Worm (Caenorhabditis elegans): ENCODE results near the gene Y57G11C.28.

Y57G11C.28 gene

ce11 chrIV:14894339-14894738 is 35.2 kb upstream of the Y57G11C.28 start:
- TF ChIP-seq ham-2 (GFP tag; optimal IDR thresholded peaks at IDR 0.05) (no peak), cnd-1 (tag; optimal IDR thresholded peaks at IDR 0.05) (no peak), ceh-43 (GFP tag; optimal IDR thresholded peaks at IDR 0.05) (no peak), snpc-4 (tag; optimal IDR thresholded peaks at IDR 0.05) (no peak), elt-1 (tag; optimal IDR thresholded peaks at IDR 0.05; ENCODE audit: borderline replicate concordance, insufficient read depth) (no peak), elt-3 (tag; optimal IDR thresholded peaks at IDR 0.05) (no peak), flh-1 (GFP tag; optimal IDR thresholded peaks at IDR 0.05) (no peak), hlh-1 (tag; optimal IDR thresholded peaks at IDR 0.05) (no peak)

DNA sequence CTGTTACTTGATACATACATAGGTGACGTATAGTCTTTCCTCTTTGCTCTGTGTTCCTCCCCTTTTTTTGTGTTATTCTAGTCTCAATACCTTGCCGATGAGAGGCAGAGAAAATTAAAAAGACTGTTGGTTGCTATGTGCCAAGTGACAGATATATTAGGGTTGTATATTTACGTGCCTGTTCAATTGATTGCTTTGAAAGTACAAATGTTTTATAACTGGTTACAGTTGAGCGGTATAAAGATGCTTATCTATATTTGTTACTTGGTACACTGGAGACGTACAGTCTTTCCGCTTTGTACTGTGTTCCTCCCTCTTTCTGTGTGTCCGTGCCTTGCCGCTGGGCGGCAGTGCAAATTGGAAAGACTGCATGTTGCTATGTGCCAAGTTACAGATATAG is 26.3 kb upstream of the Y57G11C.28 start:
- TF ChIP-seq lin-13 (tag; optimal IDR thresholded peaks at IDR 0.05) = no peak
- TF ChIP-seq sem-2 (GFP tag; optimal IDR thresholded peaks at IDR 0.05) = no peak
- no peak for TF ChIP-seq lsy-2 (tag; optimal IDR thresholded peaks at IDR 0.05)
- no peak for TF ChIP-seq nhr-28 (tag; optimal IDR thresholded peaks at IDR 0.05)
- TF ChIP-seq unc-120 (tag; optimal IDR thresholded peaks at IDR 0.05; ENCODE audit: poor library complexity, severe bottlenecking) = no peak
- no peak for TF ChIP-seq blmp-1 (tag; optimal IDR thresholded peaks at IDR 0.05)
- TF ChIP-seq snpc-4 (tag; optimal IDR thresholded peaks at IDR 0.05) = no peak
- no peak for TF ChIP-seq sptf-1 (tag; optimal IDR thresholded peaks at IDR 0.05)
- TF ChIP-seq drap-1 (GFP tag; optimal IDR thresholded peaks at IDR 0.05) = no peak
- TF ChIP-seq tbx-8 (GFP tag; optimal IDR thresholded peaks at IDR 0.05) = no peak
- no peak for TF ChIP-seq ceh-43 (GFP tag; optimal IDR thresholded peaks at IDR 0.05)
- TF ChIP-seq bed-3 (GFP tag; optimal IDR thresholded peaks at IDR 0.05) = no peak
- no peak for TF ChIP-seq mab-5 (tag; optimal IDR thresholded peaks at IDR 0.05)
- no peak for TF ChIP-seq mls-2 (tag; optimal IDR thresholded peaks at IDR 0.05)

ce11 chrIV:14909589-14909988 is 19.9 kb upstream of the Y57G11C.28 start, which contains the start of gene pnc-2:
Gene pnc-2, minus strand, starts transcription at chrIV:14909689.
- TF ChIP-seq hlh-1 (tag; optimal IDR thresholded peaks at IDR 0.05) (no peak), lin-13 (tag; optimal IDR thresholded peaks at IDR 0.05) (no peak), M03D4.4 (tag; optimal IDR thresholded peaks at IDR 0.05) (no peak), pha-4 (tag; optimal IDR thresholded peaks at IDR 0.05) (no peak), mep-1 (tag; optimal IDR thresholded peaks at IDR 0.05) (no peak), cnd-1 (tag; optimal IDR thresholded peaks at IDR 0.05) (no peak), nhr-12 (tag; optimal IDR thresholded peaks at IDR 0.05) (no peak), nhr-237 (tag; optimal IDR thresholded peaks at IDR 0.05) (no peak), snpc-4 (tag; optimal IDR thresholded peaks at IDR 0.05) (no peak), drap-1 (GFP tag; optimal IDR thresholded peaks at IDR 0.05) (no peak), tbx-8 (GFP tag; optimal IDR thresholded peaks at IDR 0.05) (no peak), ceh-43 (GFP tag; optimal IDR thresholded peaks at IDR 0.05) (no peak), unc-120 (tag; optimal IDR thresholded peaks at IDR 0.05; ENCODE audit: poor library complexity, severe bottlenecking) (no peak), unc-39 (tag; optimal IDR thresholded peaks at IDR 0.05) (no peak), sptf-1 (tag; optimal IDR thresholded peaks at IDR 0.05) (no peak), elt-1 (tag; optimal IDR thresholded peaks at IDR 0.05; ENCODE audit: borderline replicate concordance, insufficient read depth) (no peak)

- TF ChIP-seq elt-3 (tag; optimal IDR thresholded peaks at IDR 0.05) = no peak
- no peak for TF ChIP-seq hlh-1 (tag; optimal IDR thresholded peaks at IDR 0.05)
- TF ChIP-seq nhr-76 (tag; optimal IDR thresholded peaks at IDR 0.05) = no peak
- no peak for TF ChIP-seq zip-8 (tag; optimal IDR thresholded peaks at IDR 0.05)
- no peak for TF ChIP-seq ceh-83 (GFP tag; optimal IDR thresholded peaks at IDR 0.05)
- no peak for TF ChIP-seq drap-1 (GFP tag; optimal IDR thresholded peaks at IDR 0.05)
- TF ChIP-seq nhr-2 (tag; optimal IDR thresholded peaks at IDR 0.05) = no peak
- no peak for TF ChIP-seq lin-13 (tag; optimal IDR thresholded peaks at IDR 0.05)
- no peak for TF ChIP-seq mep-1 (tag; optimal IDR thresholded peaks at IDR 0.05)
- no peak for TF ChIP-seq ztf-11 (tag; optimal IDR thresholded peaks at IDR 0.05)
- TF ChIP-seq tbx-8 (GFP tag; optimal IDR thresholded peaks at IDR 0.05) = no peak
- no peak for TF ChIP-seq sem-2 (GFP tag; optimal IDR thresholded peaks at IDR 0.05)
- no peak for TF ChIP-seq unc-120 (tag; optimal IDR thresholded peaks at IDR 0.05; ENCODE audit: poor library complexity, severe bottlenecking)
- TF ChIP-seq M03D4.4 (tag; optimal IDR thresholded peaks at IDR 0.05) = no peak
- no peak for TF ChIP-seq nhr-12 (tag; optimal IDR thresholded peaks at IDR 0.05)
These were observed 10.2 kb upstream of the Y57G11C.28 start, which contains the start of gene ccch-5 for ce11 chrIV:14919310-14919709. Gene ccch-5, plus strand, starts transcription at chrIV:14919610.

DNA sequence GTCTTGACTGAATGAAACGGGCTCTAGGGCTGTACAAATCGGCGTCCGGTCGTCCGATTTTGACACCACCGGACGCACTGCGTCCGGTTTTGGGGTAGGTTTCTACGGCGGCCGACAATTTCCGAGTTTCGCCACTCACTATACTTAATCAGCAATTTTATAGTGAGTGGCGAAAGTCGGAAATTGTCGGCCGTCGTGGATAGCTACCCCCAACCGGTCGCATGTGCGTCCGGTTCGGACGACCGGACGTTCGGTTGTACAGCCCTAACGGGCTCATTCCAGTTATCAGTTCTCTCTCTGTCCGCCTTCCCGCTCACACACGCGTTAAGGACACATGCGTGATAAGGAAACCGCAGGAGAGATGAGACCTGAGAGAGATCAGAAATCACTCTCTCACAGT is 3.1 kb downstream of the Y57G11C.28 start, which contains the start of gene Y57G11C.1131:
Y57G11C.1131 (plus strand) TSS at position 333 of the 400 bp plus-strand sequence.
- TF ChIP-seq sptf-1 (tag; optimal IDR thresholded peaks at IDR 0.05) = no peak
- no peak for TF ChIP-seq M03D4.4 (tag; optimal IDR thresholded peaks at IDR 0.05)
- no peak for TF ChIP-seq bed-3 (GFP tag; optimal IDR thresholded peaks at IDR 0.05)
- no peak for TF ChIP-seq ceh-39 (tag; optimal IDR thresholded peaks at IDR 0.05)
- TF ChIP-seq sem-2 (GFP tag; optimal IDR thresholded peaks at IDR 0.05) = no peak
- no peak for TF ChIP-seq pha-4 (tag; optimal IDR thresholded peaks at IDR 0.05)
- TF ChIP-seq zip-8 (tag; optimal IDR thresholded peaks at IDR 0.05) = no peak
- no peak for TF ChIP-seq ham-2 (GFP tag; optimal IDR thresholded peaks at IDR 0.05)
- TF ChIP-seq ceh-83 (GFP tag; optimal IDR thresholded peaks at IDR 0.05) = no peak
- no peak for TF ChIP-seq nhr-12 (tag; optimal IDR thresholded peaks at IDR 0.05)
- TF ChIP-seq nhr-2 (tag; optimal IDR thresholded peaks at IDR 0.05) = no peak
- no peak for TF ChIP-seq elt-1 (tag; optimal IDR thresholded peaks at IDR 0.05; ENCODE audit: borderline replicate concordance, insufficient read depth)
- no peak for TF ChIP-seq blmp-1 (tag; optimal IDR thresholded peaks at IDR 0.05)
- TF ChIP-seq mab-5 (tag; optimal IDR thresholded peaks at IDR 0.05) = no peak
- no peak for TF ChIP-seq snpc-4 (tag; optimal IDR thresholded peaks at IDR 0.05)
- TF ChIP-seq unc-39 (tag; optimal IDR thresholded peaks at IDR 0.05) = no peak
- no peak for TF ChIP-seq hlh-1 (tag; optimal IDR thresholded peaks at IDR 0.05)

Measured in whole organism, mixed stage, embryonic.